Fruit fly (Drosophila melanogaster): Measurements from ENCODE around the gene CG6793.

The CG6793 gene

dm6 chr3L:12083861-12084260 is 41.7 kb downstream of the CG6793 start (continued):
- TF ChIP-seq sqz (GFP tag; optimal IDR thresholded peaks at IDR 0.05) (peak; percentile 70), CG12236 (GFP tag; optimal IDR thresholded peaks at IDR 0.05) (peak; percentile 10), CG13296 (GFP tag; optimal IDR thresholded peaks at IDR 0.05) (peak; percentile 65), CG11695 (GFP tag; IDR thresholded peaks at IDR 0.05) (0 out of 3 replicates have a peak, but pooled peaks have one; percentile 38), Trl (optimal IDR thresholded peaks at IDR 0.05) (no peak), Trl (GFP tag; optimal IDR thresholded peaks at IDR 0.05) (peak; percentile 23), CG30431 (GFP tag; optimal IDR thresholded peaks at IDR 0.05) (peak; percentile 15), CG18011 (GFP tag; optimal IDR thresholded peaks at IDR 0.05) (no peak), CG8478 (optimal IDR thresholded peaks at IDR 0.05) (no peak), en (GFP tag; optimal IDR thresholded peaks at IDR 0.05) (peak; percentile 43), CG33213 (GFP tag; optimal IDR thresholded peaks at IDR 0.05) (peak; percentile 31), D19A (tag; optimal IDR thresholded peaks at IDR 0.05) (peak; percentile 58), C15 (GFP tag; IDR thresholded peaks at IDR 0.05) (no peak), Eip74EF (GFP tag; optimal IDR thresholded peaks at IDR 0.05) (peak in 1 of 2 experiments; percentile 8), hbn (GFP tag; IDR thresholded peaks at IDR 0.05; ENCODE audit: partially characterized antibody) (no peak), phol (tag; optimal IDR thresholded peaks at IDR 0.05) (peak; percentile 44), CG1529 (GFP tag; optimal IDR thresholded peaks at IDR 0.05) (peak; percentile 65), CG14710 (tag; optimal IDR thresholded peaks at IDR 0.05) (peak; percentile 72), CG17385 (GFP tag; optimal IDR thresholded peaks at IDR 0.05) (peak; percentile 46), CG10565 (GFP tag; optimal IDR thresholded peaks at IDR 0.05) (no peak), pros (GFP tag; optimal IDR thresholded peaks at IDR 0.05) (no peak), Optix (GFP tag; IDR thresholded peaks at IDR 0.05) (no peak), Hey (tag; optimal IDR thresholded peaks at IDR 0.05) (peak; percentile 17), CG4730 (GFP tag; IDR thresholded peaks at IDR 0.05) (no peak), chn (GFP tag; optimal IDR thresholded peaks at IDR 0.05) (no peak), PHDP (tag; optimal IDR thresholded peaks at IDR 0.05) (peak; percentile 63), z (GFP tag; IDR thresholded peaks at IDR 0.05) (no peak), CG15696 (tag; optimal IDR thresholded peaks at IDR 0.05) (peak; percentile 87), CG6813 (GFP tag; optimal IDR thresholded peaks at IDR 0.05) (peak; percentile 84), Sry-β (GFP tag; optimal IDR thresholded peaks at IDR 0.05) (peak; percentile 47), usp (GFP tag; optimal IDR thresholded peaks at IDR 0.05) (no peak), dan (GFP tag; IDR thresholded peaks at IDR 0.05) (no peak), CG6254 (GFP tag; optimal IDR thresholded peaks at IDR 0.05) (peak; percentile 76), CG2202 (tag; optimal IDR thresholded peaks at IDR 0.05) (peak; percentile 84), Sox100B (GFP tag; optimal IDR thresholded peaks at IDR 0.05) (peak; percentile 70), wor (GFP tag; IDR thresholded peaks at IDR 0.05) (no peak), ash1 (GFP tag; optimal IDR thresholded peaks at IDR 0.05) (no peak), CTCF (GFP tag; optimal IDR thresholded peaks at IDR 0.05) (peak; percentile 50), Dad (GFP tag; optimal IDR thresholded peaks at IDR 0.05) (no peak), tin (GFP tag; optimal IDR thresholded peaks at IDR 0.05) (peak; percentile 37), CG14965 (GFP tag; optimal IDR thresholded peaks at IDR 0.05; ENCODE audit: borderline replicate concordance) (peak; percentile 24), tio (GFP tag; optimal IDR thresholded peaks at IDR 0.05) (peak; percentile 3), Ptx1 (GFP tag; IDR thresholded peaks at IDR 0.05) (peak; percentile 26; the same call in 1 of the 2 replicates), CG17359 (tag; optimal IDR thresholded peaks at IDR 0.05) (peak; percentile 67), MTF-1 (GFP tag; optimal IDR thresholded peaks at IDR 0.05; ENCODE audit: borderline replicate concordance) (peak; percentile 88), Adf1 (GFP tag; IDR thresholded peaks at IDR 0.05) (no peak), ato (GFP tag; IDR thresholded peaks at IDR 0.05; ENCODE audit: partially characterized antibody) (no peak), knrl (GFP tag; IDR thresholded peaks at IDR 0.05; ENCODE audit: partially characterized antibody) (no peak), pfk (GFP tag; optimal IDR thresholded peaks at IDR 0.05) (peak; percentile 31), Six4 (GFP tag; optimal IDR thresholded peaks at IDR 0.05) (peak; percentile 23), E2f2 (GFP tag; IDR thresholded peaks at IDR 0.05) (no peak), Hand (GFP tag; optimal IDR thresholded peaks at IDR 0.05) (no peak)
